Worm (Caenorhabditis elegans) whole organism, L4 larva: Measurements from ENCODE around the gene ZK757.2.

ENCODE experiments used
- F10B5.3 ChIP-seq: sonication (generic microtip); optimal IDR thresholded peaks from 2 replicates; lab custom pipeline; 2016; ENCODE audit warnings: mild to moderate bottlenecking, missing genetic modification characterization, missing compliant biosample characterization
- F26F4.8 ChIP-seq: fragments of 200-800 bp; sonication (Bioruptor generic); conservative IDR thresholded peaks from 2 replicates; pipeline ENCODE4 v1.3.6; 2022; ENCODE audit warnings: missing genetic modification characterization, missing compliant biosample characterization
- R02D3.7 ChIP-seq: fragments of 150-350 bp; sonication (generic microtip); optimal IDR thresholded peaks from 3 replicates; lab custom pipeline; 2014; ENCODE audit warnings: missing biosample characterization, missing genetic modification characterization
- T26A8.4 ChIP-seq: fragments of 200-800 bp; sonication (Bioruptor generic); IDR thresholded peaks from 2 replicates; pipeline ENCODE4 v1.3.6; 2022; ENCODE audit warnings: missing genetic modification characterization, missing compliant biosample characterization
- ZK337.2 ChIP-seq: fragments of 200-800 bp; sonication (Bioruptor generic); IDR thresholded peaks from 2 replicates; pipeline ENCODE4 v1.3.6; 2022; ENCODE audit warnings: missing genetic modification reagents, missing genetic modification characterization, missing compliant biosample characterization
- ZK546.5 ChIP-seq, 2 experiments: sonication (generic microtip); optimal IDR thresholded peaks; 2 replicates each; lab custom pipeline; 2017; ENCODE audit warnings: missing biosample characterization in 2 of 2, missing genetic modification characterization in 2 of 2
- aly-2 ChIP-seq: sonication (generic microtip); optimal IDR thresholded peaks from 2 replicates; lab custom pipeline; 2018; ENCODE audit warnings: missing biosample characterization, missing genetic modification characterization
- ama-1 ChIP-seq: fragments of 150-350 bp; optimal IDR thresholded peaks from 2 replicates; lab custom pipeline; 2014; ENCODE audit warnings: inconsistent platforms, mixed read lengths
- arid-1 ChIP-seq: fragments of 200-800 bp; sonication (Bioruptor generic); conservative IDR thresholded peaks from 2 replicates; pipeline ENCODE4 v1.3.6; 2022; ENCODE audit warnings: missing genetic modification reagents, missing genetic modification characterization, missing compliant biosample characterization
- attf-4 ChIP-seq: sonication (generic microtip); optimal IDR thresholded peaks from 3 replicates; lab custom pipeline; 2017; ENCODE audit warnings: missing biosample characterization, missing genetic modification characterization
- ceh-20 ChIP-seq: fragments of 200-800 bp; sonication (Bioruptor generic); IDR thresholded peaks from 2 replicates; pipeline ENCODE4 v1.3.6; 2022; ENCODE audit warnings: missing genetic modification reagents, missing genetic modification characterization, missing compliant biosample characterization
- ceh-32 ChIP-seq: sonication (generic microtip); optimal IDR thresholded peaks from 2 replicates; lab custom pipeline; 2016; ENCODE audit warnings: mild to moderate bottlenecking, missing genetic modification characterization, missing compliant biosample characterization; ENCODE audit not compliant: poor library complexity
- ceh-44 ChIP-seq: fragments of 200-800 bp; sonication (Bioruptor generic); IDR thresholded peaks from 2 replicates; pipeline ENCODE4 v1.3.6; 2022; ENCODE audit warnings: missing genetic modification reagents, missing genetic modification characterization, missing compliant biosample characterization
- ceh-62 ChIP-seq: sonication (generic microtip); optimal IDR thresholded peaks from 2 replicates; lab custom pipeline; 2017; ENCODE audit warnings: missing biosample characterization, missing genetic modification characterization
- ceh-82 ChIP-seq: sonication (generic microtip); optimal IDR thresholded peaks from 2 replicates; lab custom pipeline; 2017; ENCODE audit warnings: missing biosample characterization, missing genetic modification characterization
- ces-1 ChIP-seq: fragments of 150-350 bp; sonication (generic microtip); optimal IDR thresholded peaks from 4 replicates; lab custom pipeline; 2014; ENCODE audit warnings: missing biosample characterization, missing genetic modification reagents, missing genetic modification characterization
- ctbp-1 ChIP-seq: fragments of 200-800 bp; sonication (Bioruptor generic); IDR thresholded peaks from 2 replicates; pipeline ENCODE4 v1.3.6; 2022; ENCODE audit warnings: missing genetic modification reagents, missing genetic modification characterization, missing compliant biosample characterization
- daf-19 ChIP-seq: fragments of 200-800 bp; sonication (Bioruptor generic); conservative IDR thresholded peaks from 2 replicates; pipeline ENCODE4 v1.3.6; 2022; ENCODE audit warnings: missing genetic modification characterization, missing compliant biosample characterization
- daf-8 ChIP-seq: fragments of 200-800 bp; sonication (Bioruptor generic); IDR thresholded peaks from 2 replicates; pipeline ENCODE4 v1.3.6; 2022; ENCODE audit warnings: missing genetic modification characterization, missing compliant biosample characterization
- dmd-6 ChIP-seq: fragments of 200-800 bp; sonication (Bioruptor generic); IDR thresholded peaks from 2 replicates; pipeline ENCODE4 v1.3.6; 2022; ENCODE audit warnings: missing genetic modification reagents, missing genetic modification characterization, missing compliant biosample characterization
- dmd-8 ChIP-seq: fragments of 200-800 bp; sonication (Bioruptor generic); IDR thresholded peaks from 2 replicates; pipeline ENCODE4 v1.3.6; 2022; ENCODE audit warnings: missing genetic modification characterization, missing compliant biosample characterization
- dmd-9 ChIP-seq: fragments of 200-800 bp; sonication (Bioruptor generic); IDR thresholded peaks from 2 replicates; pipeline ENCODE4 v1.3.6; 2022; ENCODE audit warnings: missing genetic modification reagents, missing genetic modification characterization, missing compliant biosample characterization
- dpl-1 ChIP-seq: fragments of 150-350 bp; optimal IDR thresholded peaks from 2 replicates; lab custom pipeline; 2014; ENCODE audit warnings: missing biosample characterization, missing genetic modification reagents, missing genetic modification characterization
- fkh-10 ChIP-seq: fragments of 150-350 bp; optimal IDR thresholded peaks from 2 replicates; lab custom pipeline; 2014; ENCODE audit warnings: missing biosample characterization, missing genetic modification reagents, missing genetic modification characterization
- fos-1 ChIP-seq: fragments of 150-350 bp; optimal IDR thresholded peaks from 2 replicates; lab custom pipeline; 2014; ENCODE audit warnings: missing biosample characterization, missing genetic modification characterization
- gei-8 ChIP-seq: fragments of 200-800 bp; sonication (Bioruptor generic); optimal IDR thresholded peaks from 2 replicates; lab custom pipeline; 2018; ENCODE audit warnings: mild to moderate bottlenecking, missing genetic modification characterization, missing compliant biosample characterization
- hif-1 ChIP-seq, 2 experiments: sonication (generic microtip); optimal IDR thresholded peaks; 2 replicates each; lab custom pipeline; 2016 to 2017; ENCODE audit warnings: missing compliant biosample characterization in 2 of 2, missing genetic modification characterization in 2 of 2, missing genetic modification reagents in 2 of 2, missing genotype in 2 of 2, mild to moderate bottlenecking in 1 of 2
- jun-1 ChIP-seq: fragments of 150-350 bp; optimal IDR thresholded peaks from 2 replicates; lab custom pipeline; 2014; ENCODE audit warnings: missing biosample characterization, missing genetic modification reagents, missing genetic modification characterization
- lin-39 ChIP-seq: fragments of 150-350 bp; optimal IDR thresholded peaks from 2 replicates; lab custom pipeline; 2014; ENCODE audit warnings: missing biosample characterization, missing genetic modification reagents, missing genetic modification characterization
- lsy-2 ChIP-seq, 2 experiments: fragments of 150-350 bp in 1 of 2; sonication (generic microtip) in 1 of 2; optimal IDR thresholded peaks; 2 replicates each; lab custom pipeline; 2014 to 2017; ENCODE audit warnings: missing biosample characterization in 2 of 2, missing genetic modification characterization in 2 of 2
- mdl-1 ChIP-seq, 2 experiments: fragments of 150-350 bp in 1 of 2; sonication (generic microtip) in 1 of 2; optimal IDR thresholded peaks; 2 replicates each; lab custom pipeline; 2014 to 2017; ENCODE audit warnings: missing biosample characterization in 2 of 2, missing genetic modification characterization in 2 of 2
- mxl-2 ChIP-seq: fragments of 200-800 bp; sonication (Bioruptor generic); conservative IDR thresholded peaks from 2 replicates; pipeline ENCODE4 v1.3.6; 2022; ENCODE audit warnings: missing genetic modification reagents, missing genetic modification characterization, missing compliant biosample characterization
- nhr-237 ChIP-seq: sonication (generic microtip); optimal IDR thresholded peaks from 2 replicates; lab custom pipeline; 2017; ENCODE audit warnings: missing biosample characterization, missing genetic modification characterization
- nhr-25 ChIP-seq: sonication (generic microtip); optimal IDR thresholded peaks from 2 replicates; lab custom pipeline; 2017; ENCODE audit warnings: missing genetic modification characterization, mild to moderate bottlenecking, missing compliant biosample characterization, antibody characterized with exemption, moderate library complexity, borderline replicate concordance; ENCODE audit not compliant: insufficient read depth
- nhr-28 ChIP-seq: fragments of 150-350 bp; optimal IDR thresholded peaks from 2 replicates; lab custom pipeline; 2014; ENCODE audit warnings: missing biosample characterization, missing genetic modification characterization
- nhr-48 ChIP-seq: sonication (generic microtip); optimal IDR thresholded peaks from 2 replicates; lab custom pipeline; 2016; ENCODE audit warnings: mild to moderate bottlenecking, missing genetic modification characterization, missing compliant biosample characterization
- nhr-6 ChIP-seq: fragments of 150-350 bp; optimal IDR thresholded peaks from 2 replicates; lab custom pipeline; 2014; ENCODE audit warnings: missing biosample characterization, missing genetic modification characterization
- pqm-1 ChIP-seq: sonication (generic microtip); optimal IDR thresholded peaks from 2 replicates; lab custom pipeline; 2017; ENCODE audit warnings: missing biosample characterization, missing genetic modification characterization
- rbr-2 ChIP-seq: sonication (generic microtip); optimal IDR thresholded peaks from 2 replicates; lab custom pipeline; 2016; ENCODE audit warnings: missing genotype, missing genetic modification characterization, missing compliant biosample characterization
- sdz-12 ChIP-seq: fragments of 200-800 bp; sonication (Bioruptor generic); optimal IDR thresholded peaks from 2 replicates; lab custom pipeline; 2018; ENCODE audit warnings: mild to moderate bottlenecking, missing genetic modification characterization, missing compliant biosample characterization
- set-16 ChIP-seq: fragments of 200-800 bp; sonication (Bioruptor generic); IDR thresholded peaks from 2 replicates; pipeline ENCODE4 v1.3.6; 2022; ENCODE audit warnings: missing genetic modification reagents, missing genetic modification characterization, missing compliant biosample characterization
- skn-1 ChIP-seq: fragments of 150-350 bp; optimal IDR thresholded peaks from 2 replicates; lab custom pipeline; 2014; ENCODE audit warnings: missing biosample characterization, missing genetic modification characterization
- snpc-1.2 ChIP-seq: fragments of 200-800 bp; sonication (Bioruptor generic); IDR thresholded peaks from 2 replicates; pipeline ENCODE4 v1.3.6; 2022; ENCODE audit warnings: missing genetic modification reagents, missing genetic modification characterization, missing compliant biosample characterization
- tag-97 ChIP-seq: fragments of 200-800 bp; sonication (Bioruptor generic); IDR thresholded peaks from 2 replicates; pipeline ENCODE4 v1.3.6; 2022; ENCODE audit warnings: missing genetic modification characterization, missing compliant biosample characterization
- unc-130 ChIP-seq: sonication (generic microtip); optimal IDR thresholded peaks from 2 replicates; lab custom pipeline; 2016; ENCODE audit warnings: missing genetic modification reagents, missing genetic modification characterization, missing compliant biosample characterization
- unc-39 ChIP-seq: sonication (generic microtip); optimal IDR thresholded peaks from 2 replicates; lab custom pipeline; 2017; ENCODE audit warnings: missing biosample characterization, missing genetic modification characterization
- zag-1 ChIP-seq: fragments of 150-350 bp; optimal IDR thresholded peaks from 2 replicates; lab custom pipeline; 2014; ENCODE audit warnings: missing biosample characterization, missing genetic modification characterization
- zfp-3 ChIP-seq: fragments of 200-800 bp; sonication (Bioruptor generic); conservative IDR thresholded peaks from 2 replicates; pipeline ENCODE4 v1.3.6; 2022; ENCODE audit warnings: missing genetic modification reagents, missing genetic modification characterization, missing compliant biosample characterization
- zip-2 ChIP-seq: fragments of 150-350 bp; optimal IDR thresholded peaks from 2 replicates; lab custom pipeline; 2014; ENCODE audit warnings: missing biosample characterization, missing genetic modification characterization

ZK757.2 gene

ce11 chrIII:9827163-9827951 is 51.4 kb downstream of the ZK757.2 start, which contains the start of the genes ZK632.10 and ZK632.11 (continued):
- no peak for TF ChIP-seq ceh-32 (tag; lab: Kevin White, UChicago)
- TF ChIP-seq nhr-237: no peak
- TF ChIP-seq ctbp-1 (GFP tag; lab: Robert Waterston, UW): 0 out of 2 replicates have a peak, but pooled peaks have one; percentile 28
- TF ChIP-seq mxl-2 (GFP tag; lab: Robert Waterston, UW): no peak
- no peak for TF ChIP-seq nhr-6 (tag; lab: Kevin White, UChicago)
- peak; percentile 35 to 72 for TF ChIP-seq mdl-1 (tag; optimal IDR thresholded peaks at IDR 0.05; lab: Kevin White, UChicago)
- TF ChIP-seq ces-1: no peak
- no peak for TF ChIP-seq nhr-28

- TF ChIP-seq zip-2 (tag; lab: Kevin White, UChicago): no peak
- no peak for TF ChIP-seq ZK337.2 (GFP tag; lab: Robert Waterston, UW)
- no peak for TF ChIP-seq ceh-82 (tag; lab: Kevin White, UChicago)
- no peak for TF ChIP-seq ceh-62 (tag; lab: Kevin White, UChicago)
- TF ChIP-seq ceh-20 (GFP tag; lab: Robert Waterston, UW): peak; percentile 56; the same call in 1 of the 2 replicates
- TF ChIP-seq nhr-25: no peak
- TF ChIP-seq T26A8.4: peak; percentile 7; the same call in 1 of the 2 replicates
- no peak for TF ChIP-seq daf-8
- no peak for TF ChIP-seq unc-130 (GFP tag; lab: Kevin White, UChicago)
- TF ChIP-seq lsy-2 (tag; optimal IDR thresholded peaks at IDR 0.05; lab: Kevin White, UChicago): peak in 1 of 2 experiments; percentile 82
- TF ChIP-seq unc-39: no peak
- no peak for TF ChIP-seq zag-1 (tag; lab: Kevin White, UChicago)
- TF ChIP-seq nhr-28: peak; percentile 17
- TF ChIP-seq arid-1 (GFP tag; lab: Robert Waterston, UW): no peak
- no peak for TF ChIP-seq daf-19
- no peak for TF ChIP-seq F10B5.3 (tag; lab: Kevin White, UChicago)
- TF ChIP-seq pqm-1: no peak
- TF ChIP-seq lin-39: no peak
- TF ChIP-seq gei-8: no peak
- TF ChIP-seq skn-1: no peak
- no peak for TF ChIP-seq jun-1 (tag; lab: Kevin White, UChicago)
- peak in 1 of 2 experiments; percentile 71 for TF ChIP-seq mdl-1 (tag; optimal IDR thresholded peaks at IDR 0.05; lab: Kevin White, UChicago)
- no peak for TF ChIP-seq mxl-2 (GFP tag; lab: Robert Waterston, UW)
- no peak for TF ChIP-seq ceh-44 (GFP tag; lab: Robert Waterston, UW)
- no peak for TF ChIP-seq aly-2
- no peak for TF ChIP-seq fos-1
- 0 out of 2 replicates have a peak, but pooled peaks have one; percentile 63 for TF ChIP-seq zfp-3 (GFP tag; lab: Robert Waterston, UW)
- no peak for TF ChIP-seq nhr-48 (tag; lab: Kevin White, UChicago)
- TF ChIP-seq dmd-9 (GFP tag; lab: Robert Waterston, UW): no peak
- TF ChIP-seq dpl-1 (GFP tag; lab: Kevin White, UChicago): peak; percentile 5
- no peak for TF ChIP-seq snpc-1.2
- TF ChIP-seq set-16 (GFP tag; lab: Robert Waterston, UW): no peak
- TF ChIP-seq hif-1 (tag; optimal IDR thresholded peaks at IDR 0.05; lab: Kevin White, UChicago): peak in 1 of 2 experiments; percentile 9
- TF ChIP-seq sdz-12 (GFP tag; lab: Kevin White, UChicago): no peak
- TF ChIP-seq ama-1 (lab: Kevin White, UChicago): peak; percentile 66
- TF ChIP-seq fkh-10 (GFP tag; lab: Kevin White, UChicago): no peak
- TF ChIP-seq ZK546.5 (tag; optimal IDR thresholded peaks at IDR 0.05; lab: Kevin White, UChicago): no peak
- TF ChIP-seq dmd-6 (GFP tag; lab: Robert Waterston, UW): peak; percentile 21; the same call in 1 of the 2 replicates
- TF ChIP-seq tag-97 (GFP tag; lab: Robert Waterston, UW): no peak
- no peak for TF ChIP-seq R02D3.7 (tag; lab: Kevin White, UChicago)
- no peak for TF ChIP-seq F26F4.8
- no peak for TF ChIP-seq attf-4 (tag; lab: Kevin White, UChicago)
- no peak for TF ChIP-seq dmd-8
- TF ChIP-seq rbr-2 (tag; lab: Kevin White, UChicago): peak; percentile 29
Observed at ce11 chrIII:9826005-9826404, 52.7 kb downstream of the ZK757.2 start.
